Fruit fly (Drosophila melanogaster) whole organism, embryonic: ENCODE data around the gene Sf3b2.

Experiments
- Bteb2 ChIP-seq: fragments of 200-800 bp; sonication (Bioruptor generic); optimal IDR thresholded peaks from 2 replicates; lab custom pipeline; 2016; ENCODE audit warnings: missing biosample characterization, missing genetic modification characterization
- CG10267 ChIP-seq: fragments of 200-800 bp; sonication (Bioruptor generic); optimal IDR thresholded peaks from 2 replicates; lab custom pipeline; 2018; ENCODE audit warnings: missing biosample characterization, mild to moderate bottlenecking, missing genetic modification characterization, moderate library complexity
- CG11560 ChIP-seq: fragments of 200-800 bp; sonication (Bioruptor generic); IDR thresholded peaks from 3 replicates; pipeline ENCODE4 v1.3.6; 2022; ENCODE audit warnings: missing biosample characterization, missing genetic modification characterization
- CG12155 ChIP-seq: fragments of 200-800 bp; sonication (Bioruptor generic); optimal IDR thresholded peaks from 3 replicates; lab custom pipeline; 2016; ENCODE audit warnings: missing biosample characterization, missing genetic modification characterization
- CG14860 ChIP-seq: fragments of 200-800 bp; sonication (Bioruptor generic); IDR thresholded peaks from 3 replicates; pipeline ENCODE4 v1.3.6; 2022; ENCODE audit warnings: missing biosample characterization, missing genetic modification characterization; ENCODE audit not compliant: partially characterized antibody
- CG17186 ChIP-seq: fragments of 200-800 bp; sonication (Bioruptor generic); optimal IDR thresholded peaks from 3 replicates; lab custom pipeline; 2017; ENCODE audit warnings: missing biosample characterization, missing genetic modification reagents, missing genetic modification characterization
- CG17912 ChIP-seq: fragments of 200-800 bp; sonication (Bioruptor generic); optimal IDR thresholded peaks from 2 replicates; lab custom pipeline; 2018; ENCODE audit warnings: missing biosample characterization, mild to moderate bottlenecking, missing genetic modification characterization
- CG32532 ChIP-seq: fragments of 200-800 bp; sonication (Bioruptor generic); IDR thresholded peaks from 2 replicates; pipeline ENCODE4 v1.3.6; 2022; ENCODE audit warnings: missing biosample characterization, missing genetic modification characterization
- CG34224 ChIP-seq: fragments of 200-800 bp; sonication (Bioruptor generic); IDR thresholded peaks from 3 replicates; pipeline ENCODE4 v1.3.6; 2022; ENCODE audit warnings: missing biosample characterization, missing genetic modification characterization; ENCODE audit not compliant: partially characterized antibody
- CG3838 ChIP-seq: fragments of 200-800 bp; sonication (Bioruptor generic); optimal IDR thresholded peaks from 3 replicates; lab custom pipeline; 2016; ENCODE audit warnings: missing biosample characterization, missing genetic modification characterization
- CG3847 ChIP-seq: fragments of 200-800 bp; sonication (Bioruptor generic); IDR thresholded peaks from 2 replicates; pipeline ENCODE4 v1.3.6; 2022; ENCODE audit warnings: missing biosample characterization, missing genetic modification characterization
- CG4617 ChIP-seq: fragments of 200-800 bp; sonication (Bioruptor generic); optimal IDR thresholded peaks from 3 replicates; lab custom pipeline; 2016; ENCODE audit warnings: missing biosample characterization, missing genetic modification characterization, borderline replicate concordance
- CG4820 ChIP-seq: fragments of 200-800 bp; sonication (Bioruptor generic); optimal IDR thresholded peaks from 3 replicates; lab custom pipeline; 2016; ENCODE audit warnings: missing biosample characterization, missing genetic modification characterization
- CG6254 ChIP-seq: fragments of 200-800 bp; sonication (Bioruptor generic); optimal IDR thresholded peaks from 3 replicates; lab custom pipeline; 2017; ENCODE audit warnings: mild to moderate bottlenecking, missing biosample characterization, missing genetic modification reagents, missing genetic modification characterization
- CG6791 ChIP-seq: fragments of 200-800 bp; sonication (Bioruptor generic); IDR thresholded peaks from 3 replicates; pipeline ENCODE4 v1.3.6; 2022; ENCODE audit warnings: missing biosample characterization, missing genetic modification characterization; ENCODE audit not compliant: partially characterized antibody
- CG7963 ChIP-seq: fragments of 200-800 bp; sonication (Bioruptor generic); IDR thresholded peaks from 3 replicates; pipeline ENCODE4 v1.3.6; 2022; ENCODE audit warnings: missing biosample characterization, missing genetic modification characterization; ENCODE audit not compliant: partially characterized antibody
- Dll ChIP-seq: fragments of 200-800 bp; sonication (Bioruptor generic); IDR thresholded peaks from 4 replicates; pipeline ENCODE4 v1.3.6; 2022; ENCODE audit warnings: missing biosample characterization, missing genetic modification characterization; ENCODE audit not compliant: partially characterized antibody
- Doc3 ChIP-seq: fragments of 200-800 bp; sonication (Bioruptor generic); IDR thresholded peaks from 3 replicates; pipeline ENCODE4 v1.3.6; 2022; ENCODE audit warnings: missing biosample characterization, missing genetic modification characterization; ENCODE audit not compliant: partially characterized antibody
- Dp ChIP-seq: fragments of 200-800 bp; sonication (Bioruptor generic); optimal IDR thresholded peaks from 2 replicates; lab custom pipeline; 2018; ENCODE audit warnings: missing biosample characterization, mild to moderate bottlenecking, missing genetic modification characterization, moderate library complexity
- HLH4C ChIP-seq: fragments of 200-800 bp; sonication (Bioruptor generic); IDR thresholded peaks from 3 replicates; pipeline ENCODE4 v1.3.6; 2022; ENCODE audit warnings: missing biosample characterization, missing genetic modification characterization; ENCODE audit not compliant: partially characterized antibody
- HLH54F ChIP-seq: fragments of 200-800 bp; sonication (Bioruptor generic); optimal IDR thresholded peaks from 3 replicates; lab custom pipeline; 2016; ENCODE audit warnings: missing biosample characterization, missing genetic modification characterization
- MBD-R2 ChIP-seq: fragments of 200-800 bp; sonication (Bioruptor generic); IDR thresholded peaks from 2 replicates; pipeline ENCODE4 v1.3.6; 2022; ENCODE audit warnings: missing biosample characterization, missing genetic modification characterization
- MESR4 ChIP-seq: fragments of 200-800 bp; sonication (Bioruptor generic); optimal IDR thresholded peaks from 2 replicates; lab custom pipeline; 2018; ENCODE audit warnings: missing biosample characterization, mild to moderate bottlenecking, missing genetic modification characterization, moderate library complexity
- Mad ChIP-seq: fragments of 200-800 bp; sonication (Bioruptor generic); optimal IDR thresholded peaks from 2 replicates; lab custom pipeline; 2016; ENCODE audit warnings: missing biosample characterization, missing genetic modification characterization
- NC2β ChIP-seq: fragments of 200-800 bp; sonication (Bioruptor generic); optimal IDR thresholded peaks from 2 replicates; lab custom pipeline; 2016; ENCODE audit warnings: missing biosample characterization, missing genetic modification characterization
- Opbp ChIP-seq: fragments of 200-800 bp; sonication (Bioruptor generic); IDR thresholded peaks from 3 replicates; pipeline ENCODE4 v1.3.6; 2022; ENCODE audit warnings: missing biosample characterization, missing genetic modification characterization; ENCODE audit not compliant: partially characterized antibody
- Six4 ChIP-seq: fragments of 200-800 bp; sonication (Bioruptor generic); optimal IDR thresholded peaks from 2 replicates; lab custom pipeline; 2016; ENCODE audit warnings: missing biosample characterization, missing genetic modification characterization
- Sry-β ChIP-seq: fragments of 200-800 bp; sonication (Bioruptor generic); optimal IDR thresholded peaks from 2 replicates; lab custom pipeline; 2018; ENCODE audit warnings: missing biosample characterization, mild to moderate bottlenecking, missing genetic modification characterization, moderate library complexity
- Taf1 ChIP-seq: fragments of 200-800 bp; sonication (Bioruptor generic); IDR thresholded peaks from 2 replicates; pipeline ENCODE4 v1.3.6; 2022; ENCODE audit warnings: missing biosample characterization, missing genetic modification characterization
- ac ChIP-seq: fragments of 200-800 bp; sonication (Bioruptor generic); optimal IDR thresholded peaks from 3 replicates; lab custom pipeline; 2017; ENCODE audit warnings: missing biosample characterization, mild to moderate bottlenecking, missing genetic modification characterization
- crp ChIP-seq, 2 experiments: fragments of 200-800 bp; sonication (Bioruptor generic); optimal IDR thresholded peaks; 2 replicates in 1 of 2; 3 replicates in 1 of 2; lab custom pipeline; 2017; ENCODE audit warnings: missing biosample characterization in 2 of 2, missing genetic modification characterization in 2 of 2, mild to moderate bottlenecking in 1 of 2, moderate library complexity in 1 of 2
- dati ChIP-seq: fragments of 200-800 bp; sonication (Bioruptor generic); IDR thresholded peaks from 2 replicates; pipeline ENCODE4 v1.3.6; 2022; ENCODE audit warnings: missing biosample characterization, missing genetic modification characterization
- dm ChIP-seq: fragments of 200-800 bp; sonication (Bioruptor generic); optimal IDR thresholded peaks from 3 replicates; lab custom pipeline; 2016; ENCODE audit warnings: missing biosample characterization, missing genetic modification characterization
- dpn ChIP-seq, 2 experiments: fragments of 200-800 bp; sonication (Bioruptor generic); optimal IDR thresholded peaks; 3 replicates each; lab custom pipeline; 2016; ENCODE audit warnings: missing biosample characterization in 2 of 2, missing genetic modification characterization in 2 of 2
- gfzf ChIP-seq: fragments of 200-800 bp; sonication (Bioruptor generic); optimal IDR thresholded peaks from 2 replicates; lab custom pipeline; 2016; ENCODE audit warnings: missing biosample characterization, mild to moderate bottlenecking, missing genetic modification characterization, moderate library complexity
- hbn ChIP-seq: fragments of 200-800 bp; sonication (Bioruptor generic); IDR thresholded peaks from 2 replicates; pipeline ENCODE4 v1.3.6; 2022; ENCODE audit warnings: missing biosample characterization, missing genetic modification characterization; ENCODE audit not compliant: partially characterized antibody
- kni ChIP-seq: fragments of 200-800 bp; sonication (Bioruptor generic); optimal IDR thresholded peaks from 3 replicates; lab custom pipeline; 2017; ENCODE audit warnings: mild to moderate bottlenecking, missing biosample characterization, missing genetic modification reagents, missing genetic modification characterization
- nerfin-2 ChIP-seq: fragments of 200-800 bp; sonication (Bioruptor generic); IDR thresholded peaks from 2 replicates; pipeline ENCODE4 v1.3.6; 2022; ENCODE audit warnings: missing biosample characterization, missing genetic modification characterization; ENCODE audit not compliant: partially characterized antibody
- pfk ChIP-seq: fragments of 200-800 bp; sonication (Bioruptor generic); optimal IDR thresholded peaks from 2 replicates; lab custom pipeline; 2018; ENCODE audit warnings: missing biosample characterization, mild to moderate bottlenecking, missing genetic modification characterization, moderate library complexity
- phol ChIP-seq: fragments of 200-800 bp; sonication (Bioruptor generic); optimal IDR thresholded peaks from 3 replicates; lab custom pipeline; 2018; ENCODE audit warnings: missing biosample characterization, mild to moderate bottlenecking, missing genetic modification characterization, moderate library complexity
- pzg ChIP-seq: fragments of 200-800 bp; sonication (Bioruptor generic); optimal IDR thresholded peaks from 3 replicates; lab custom pipeline; 2018; ENCODE audit warnings: missing biosample characterization, mild to moderate bottlenecking, missing genetic modification characterization, moderate library complexity
- row ChIP-seq: fragments of 200-800 bp; sonication (Bioruptor generic); IDR thresholded peaks from 3 replicates; pipeline ENCODE4 v1.3.6; 2022; ENCODE audit warnings: missing biosample characterization, missing genetic modification characterization
- stwl ChIP-seq: fragments of 200-800 bp; sonication (Bioruptor generic); optimal IDR thresholded peaks from 3 replicates; lab custom pipeline; 2018; ENCODE audit warnings: missing biosample characterization, mild to moderate bottlenecking, missing genetic modification characterization, moderate library complexity
- sug ChIP-seq: fragments of 200-800 bp; optimal IDR thresholded peaks from 2 replicates; lab custom pipeline; 2019; ENCODE audit warnings: missing biosample characterization, mild to moderate bottlenecking, missing genetic modification characterization, moderate library complexity
- tin ChIP-seq: fragments of 200-800 bp; sonication (Bioruptor generic); optimal IDR thresholded peaks from 3 replicates; lab custom pipeline; 2016; ENCODE audit warnings: missing biosample characterization, missing genetic modification characterization
- tna ChIP-seq: fragments of 200-800 bp; sonication (Bioruptor generic); IDR thresholded peaks from 2 replicates; pipeline ENCODE4 v1.3.6; 2022; ENCODE audit warnings: missing biosample characterization, missing genetic modification characterization; ENCODE audit not compliant: partially characterized antibody
- unc-4 ChIP-seq: fragments of 200-800 bp; sonication (Bioruptor generic); IDR thresholded peaks from 2 replicates; pipeline ENCODE4 v1.3.6; 2022; ENCODE audit warnings: missing biosample characterization, missing genetic modification characterization; ENCODE audit not compliant: partially characterized antibody
- z ChIP-seq: fragments of 200-800 bp; sonication (Bioruptor generic); IDR thresholded peaks from 3 replicates; pipeline ENCODE4 v1.3.6; 2022; ENCODE audit warnings: missing biosample characterization, missing genetic modification characterization

Sf3b2 gene

DNA sequence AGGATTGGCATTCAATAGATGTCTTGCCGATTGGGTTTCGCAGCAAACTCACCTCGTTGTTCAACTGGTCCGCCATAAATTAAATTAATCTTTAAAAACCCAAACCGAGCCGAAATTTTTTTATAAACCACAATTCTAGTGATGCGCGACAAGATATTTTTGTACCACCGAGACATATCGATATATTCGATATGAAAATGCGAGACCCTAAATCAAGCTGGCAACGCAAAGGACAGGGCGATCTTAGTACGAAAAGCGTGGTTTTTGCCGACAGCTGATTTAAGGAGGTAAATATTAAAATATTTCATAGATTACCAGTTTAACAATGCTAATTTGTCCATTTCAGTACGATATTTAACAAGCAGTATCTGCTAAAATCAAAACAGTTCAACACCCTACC is at the start of gene Sf3b2, which contains the start of gene CG17219 (continued):
- TF ChIP-seq unc-4 (GFP tag; lab: Robert Waterston, UW): peak; percentile 64
- TF ChIP-seq CG7963 (GFP tag; lab: Robert Waterston, UW): peak; percentile 49; the same call in 1 of the 3 replicates
- peak; percentile 53; the same call in 2 of the 3 replicates for TF ChIP-seq Doc3
- peak; percentile 51 for TF ChIP-seq NC2β (GFP tag; lab: Kevin White, UChicago)
- TF ChIP-seq Dp (GFP tag; lab: Kevin White, UChicago): peak; percentile 64
- peak; percentile 25; the same call in 1 of the 2 replicates for TF ChIP-seq CG32532 (GFP tag; lab: Robert Waterston, UW)
- TF ChIP-seq CG3838 (GFP tag; lab: Kevin White, UChicago): no peak
- TF ChIP-seq dati (GFP tag; lab: Robert Waterston, UW): no peak
- peak; percentile 77 for TF ChIP-seq Opbp (GFP tag; lab: Robert Waterston, UW)
- peak; percentile 61 for TF ChIP-seq tna (GFP tag; lab: Robert Waterston, UW)
- TF ChIP-seq nerfin-2 (GFP tag; lab: Robert Waterston, UW): 0 out of 2 replicates have a peak, but pooled peaks have one; percentile 39
- TF ChIP-seq sug: no peak
- TF ChIP-seq CG6791: peak; percentile 61
- peak; percentile 16 for TF ChIP-seq HLH54F
- TF ChIP-seq pfk: peak; percentile 22
- TF ChIP-seq dm (GFP tag; lab: Kevin White, UChicago): peak; percentile 91
- no peak for TF ChIP-seq z (GFP tag; lab: Robert Waterston, UW)
- no peak for TF ChIP-seq Bteb2 (GFP tag; lab: Kevin White, UChicago)
- TF ChIP-seq CG14860: 0 out of 3 replicates have a peak, but pooled peaks have one; percentile 50
- TF ChIP-seq CG4617: peak; percentile 87
- TF ChIP-seq ac (GFP tag; lab: Kevin White, UChicago): no peak
- TF ChIP-seq tin (GFP tag; lab: Kevin White, UChicago): peak; percentile 3
- peak; percentile 99 for TF ChIP-seq CG6254
- TF ChIP-seq CG12155 (GFP tag; lab: Kevin White, UChicago): peak; percentile 18
- peak; percentile 58 for TF ChIP-seq hbn (GFP tag; lab: Robert Waterston, UW)
- TF ChIP-seq phol (tag; lab: Kevin White, UChicago): peak; percentile 26
- peak in 1 of 2 experiments; percentile 26 for TF ChIP-seq dpn (GFP tag; optimal IDR thresholded peaks at IDR 0.05; lab: Kevin White, UChicago)
- peak; percentile 76 for TF ChIP-seq Dll (GFP tag; lab: Robert Waterston, UW)
- no peak for TF ChIP-seq kni (GFP tag; lab: Kevin White, UChicago)
- TF ChIP-seq Mad (GFP tag; lab: Kevin White, UChicago): peak; percentile 42
- TF ChIP-seq HLH4C: peak; percentile 58; the same call in 2 of the 3 replicates
- TF ChIP-seq MESR4 (GFP tag; lab: Kevin White, UChicago): peak; percentile 77
- peak; percentile 29; the same call in 1 of the 3 replicates for TF ChIP-seq row
- no peak for TF ChIP-seq Six4
- peak; percentile 65 for TF ChIP-seq stwl
- TF ChIP-seq gfzf (GFP tag; lab: Kevin White, UChicago): peak; percentile 18
- TF ChIP-seq CG11560 (tag; lab: Robert Waterston, UW): peak; percentile 96
- TF ChIP-seq Taf1: no peak
- TF ChIP-seq crp (GFP tag; optimal IDR thresholded peaks at IDR 0.05; lab: Kevin White, UChicago): peak; percentile 26 to 85
- TF ChIP-seq CG17186 (GFP tag; lab: Kevin White, UChicago): peak; percentile 25
- TF ChIP-seq MBD-R2 (GFP tag; lab: Robert Waterston, UW): peak; percentile 90
- TF ChIP-seq CG34224 (GFP tag; lab: Robert Waterston, UW): peak; percentile 76
- TF ChIP-seq CG4820 (GFP tag; lab: Kevin White, UChicago): no peak
- peak; percentile 33 for TF ChIP-seq CG10267 (tag; lab: Kevin White, UChicago)
- TF ChIP-seq CG3847 (GFP tag; lab: Robert Waterston, UW): peak; percentile 54
- peak; percentile 89 for TF ChIP-seq pzg
- peak; percentile 45 for TF ChIP-seq Sry-β (GFP tag; lab: Kevin White, UChicago)
- peak; percentile 9 for TF ChIP-seq CG17912
